Worm (Caenorhabditis elegans): Measurements from ENCODE around the gene K09G1.2.

DNA sequence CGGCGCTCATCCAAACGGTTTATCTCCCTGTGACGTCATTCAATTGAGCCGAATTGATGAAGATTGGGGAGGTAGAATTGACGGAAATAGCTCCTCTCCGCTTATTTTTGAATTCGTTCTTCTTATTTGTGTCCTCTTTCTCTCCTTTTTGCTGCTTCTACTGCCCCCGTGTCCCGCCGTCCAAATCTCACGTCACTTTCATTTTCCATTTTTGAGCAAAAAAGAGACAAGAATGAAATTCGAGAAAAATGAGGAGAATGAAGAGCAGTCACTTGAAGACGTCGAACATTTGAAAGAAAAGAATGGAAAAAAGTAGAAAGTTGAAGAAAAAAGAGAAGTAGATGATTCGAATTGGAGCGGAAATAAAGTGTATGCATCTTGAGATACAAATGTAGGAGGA, 26.8 kb upstream of the K09G1.2 start:
- TF ChIP-seq F13C5.2 (tag; optimal IDR thresholded peaks at IDR 0.05) = no peak
- TF ChIP-seq ama-1 (optimal IDR thresholded peaks at IDR 0.05) = no peak
- TF ChIP-seq pes-1 (GFP tag; IDR thresholded peaks at IDR 0.05) = no peak
- TF ChIP-seq flt-1 (GFP tag; IDR thresholded peaks at IDR 0.05) = no peak
- TF ChIP-seq ets-7 (tag; optimal IDR thresholded peaks at IDR 0.05) = no peak
- no peak for TF ChIP-seq ceh-13 (GFP tag; optimal IDR thresholded peaks at IDR 0.05)
- TF ChIP-seq tbx-11 (GFP tag; IDR thresholded peaks at IDR 0.05) = no peak
- no peak for TF ChIP-seq tbx-37 (GFP tag; conservative IDR thresholded peaks at IDR 0.05)
- TF ChIP-seq aly-1 (tag; optimal IDR thresholded peaks at IDR 0.05) = no peak
- no peak for TF ChIP-seq B0310.2 (tag; optimal IDR thresholded peaks at IDR 0.05)
- no peak for TF ChIP-seq ceh-36 (tag; optimal IDR thresholded peaks at IDR 0.05)

Data from whole organism, early embryonic.